Fruit fly (Drosophila melanogaster) ovary, adult (tissue): Measurements from ENCODE around the gene RpL28.
A peak's percentile ranks its signal among the peaks of the same experiment; 100 is the strongest.

Source experiments
- CG17801 ChIP-seq: fragments of 200-800 bp; optimal IDR thresholded peaks from 2 replicates; lab custom pipeline; 2019; ENCODE audit warnings: missing biosample characterization, mild to moderate bottlenecking, missing genetic modification characterization, moderate library complexity; ENCODE audit not compliant: partially characterized antibody

RpL28 gene

DNA sequence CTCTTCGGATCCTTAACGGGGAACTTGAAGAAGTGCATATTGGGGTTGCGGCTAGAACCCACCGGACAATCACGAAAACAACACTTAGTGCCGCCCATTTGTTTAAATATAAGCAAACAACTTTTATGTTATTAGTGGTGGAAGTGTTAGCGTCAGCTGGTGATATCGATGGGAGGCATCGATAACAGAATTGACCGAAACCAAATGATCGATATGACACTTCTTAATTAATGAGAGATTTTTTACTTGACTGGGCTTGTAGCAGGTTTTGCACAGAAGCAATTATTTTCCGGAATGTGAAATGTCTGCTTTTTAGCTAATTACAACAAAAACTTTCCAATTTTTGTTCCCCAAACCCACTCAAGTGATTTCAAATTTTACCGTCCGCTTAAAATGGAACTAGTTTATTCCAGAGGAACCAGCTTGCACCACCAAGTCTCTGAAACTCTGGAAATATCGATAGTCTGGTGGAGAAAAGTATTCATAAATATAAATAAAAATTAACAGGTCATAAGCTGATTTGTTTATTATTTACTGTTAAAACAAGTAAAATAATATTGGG is 30.3 kb downstream of the RpL28 start, which contains the start of gene CG14965:
TSS of gene CG14965 (minus strand) at position 159 of the 562 bp plus-strand sequence.
- no peak for TF ChIP-seq CG17801

DNA sequence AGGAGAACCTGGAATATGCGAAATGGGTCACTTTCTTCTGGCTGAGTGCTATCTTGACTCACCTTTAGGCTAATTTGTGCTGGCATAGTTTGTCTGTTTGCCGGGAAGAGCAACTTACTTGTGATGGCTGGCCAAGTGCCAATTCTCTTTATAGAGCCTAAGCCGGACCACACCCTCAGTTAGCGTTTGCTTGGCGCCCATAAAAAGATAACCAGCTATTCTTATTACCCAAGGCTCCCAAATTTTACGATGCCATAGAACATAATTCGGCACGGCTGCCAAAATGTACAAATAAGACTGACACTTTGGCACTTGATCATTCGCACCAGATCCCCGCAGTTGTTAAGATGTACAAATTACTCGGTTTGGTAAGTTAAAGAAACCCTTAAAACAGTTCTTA is 33.1 kb downstream of the RpL28 start, which contains the start of the genes CG42525 and CG14958:
TSS of gene CG42525 (minus strand) at position 101 of the 400 bp plus-strand sequence.
TSS of gene CG14958 (plus strand) at position 332 of the 400 bp plus-strand sequence.
- TF ChIP-seq CG17801: no peak

DNA sequence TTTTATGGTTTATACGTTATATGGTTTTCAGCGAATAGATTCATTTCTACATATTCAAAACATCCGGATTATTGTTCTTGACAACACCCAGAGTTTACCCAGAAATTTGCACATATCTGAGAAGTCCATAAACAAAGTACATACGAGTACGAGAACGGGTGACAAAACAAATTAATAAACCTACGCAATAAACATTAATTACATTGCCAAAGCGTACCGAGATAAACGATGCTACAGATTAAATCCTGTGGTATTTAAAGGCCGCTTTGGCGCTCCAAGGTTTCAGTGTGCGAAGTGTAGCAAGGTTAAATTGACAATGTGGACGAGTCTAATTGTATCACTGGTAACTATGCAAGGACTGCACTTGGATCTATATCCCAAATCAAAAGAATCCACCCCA is 35.5 kb downstream of the RpL28 start, which contains the start of gene CG14957:
TSS of gene CG14957 (plus strand) at position 301 of the 400 bp plus-strand sequence.
- no peak for TF ChIP-seq CG17801

DNA sequence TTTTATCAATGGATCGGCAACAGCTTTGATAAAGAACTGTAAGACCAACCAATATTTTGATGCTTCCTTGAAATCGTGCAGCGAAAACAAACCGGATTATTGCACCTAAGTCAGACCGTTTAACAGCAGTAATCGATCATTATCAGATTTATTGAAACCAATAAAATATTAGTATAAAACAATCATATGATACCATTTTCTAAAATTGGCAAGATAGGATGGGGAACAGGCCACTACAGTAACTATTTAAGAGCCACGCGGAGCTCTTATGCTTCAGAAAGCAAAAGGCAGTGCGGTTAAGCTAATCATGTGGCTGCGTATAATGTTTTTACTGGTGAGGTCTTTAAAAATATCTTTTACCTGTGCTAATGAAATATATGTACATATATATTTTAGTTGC is 36.4 kb downstream of the RpL28 start, which contains the start of gene CG32284:
TSS of gene CG32284 (plus strand) at position 301 of the 400 bp plus-strand sequence.
- TF ChIP-seq CG17801: no peak

DNA sequence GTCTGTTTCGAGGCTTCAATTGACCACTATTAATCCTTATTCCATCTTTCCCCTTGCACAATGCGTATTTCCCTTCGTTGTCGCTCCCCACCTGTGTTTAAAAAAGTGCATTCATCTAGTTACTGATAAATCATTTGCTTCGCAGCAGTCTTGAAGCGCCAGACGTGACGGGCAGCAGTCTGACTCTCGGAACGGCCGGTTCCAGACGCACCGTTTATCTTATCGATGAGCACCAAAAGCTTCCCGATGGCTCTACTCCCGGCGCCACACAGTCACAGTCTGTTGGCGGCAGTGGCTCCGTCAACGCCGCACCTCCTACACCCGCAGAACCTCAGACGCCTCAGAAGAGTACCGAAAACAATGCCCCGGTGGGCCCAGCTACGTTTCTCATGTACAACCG is 38.7 kb downstream of the RpL28 start, which contains the start of gene CG42494:
TSS of gene CG42494 (plus strand) at position 301 of the 400 bp plus-strand sequence.
- no peak for TF ChIP-seq CG17801

DNA sequence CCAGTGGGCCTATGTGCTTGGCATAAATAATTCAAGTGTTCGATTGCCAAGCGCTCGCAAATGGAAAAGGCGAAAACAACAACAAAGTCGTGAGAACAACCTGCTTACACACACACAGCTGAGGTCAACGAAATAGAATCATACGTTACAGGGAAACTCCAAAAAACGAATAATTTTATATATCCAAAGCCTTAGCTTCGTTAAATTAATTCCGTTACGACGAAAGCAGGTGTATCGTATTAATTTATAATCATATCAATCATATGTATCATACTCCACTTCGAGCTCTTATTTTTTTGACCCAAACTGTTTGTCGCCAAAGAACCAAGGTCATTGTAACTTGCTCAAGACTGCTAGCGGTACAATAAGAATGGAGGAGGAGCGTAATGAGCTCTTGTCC is 43.3 kb downstream of the RpL28 start:
- peak; percentile 92 for TF ChIP-seq CG17801

DNA sequence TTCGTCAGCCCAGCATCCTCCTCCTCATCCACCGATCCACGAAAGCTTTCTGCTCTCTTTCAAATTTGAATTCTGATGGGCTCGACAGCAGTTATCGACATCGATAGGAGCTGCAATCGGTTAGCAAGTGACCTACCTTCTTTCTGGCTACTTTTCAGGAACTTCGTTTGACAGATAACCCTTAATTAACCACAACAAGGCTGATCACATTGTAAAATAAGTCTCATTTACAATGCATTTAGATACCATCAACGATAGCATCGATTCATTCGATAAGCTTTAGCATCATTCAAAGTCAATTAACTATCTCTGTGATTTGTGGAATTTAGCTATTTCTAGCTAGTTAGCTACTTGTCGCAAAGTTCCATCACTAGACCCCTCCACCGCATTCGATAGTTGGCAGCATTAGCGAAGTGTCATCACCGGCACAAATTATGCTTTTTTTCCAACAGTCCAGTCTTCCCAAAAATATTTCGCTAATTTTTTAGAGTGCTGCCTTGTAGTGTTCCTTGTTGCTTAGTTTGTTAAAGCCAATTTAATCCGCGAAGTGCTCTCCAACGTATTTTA is 44.1 kb downstream of the RpL28 start, which contains the start of the genes MnM and Girdin:
TSS of gene MnM (minus strand) at position 51 of the 567 bp plus-strand sequence.
TSS of gene Girdin (plus strand) at position 401 of the 567 bp plus-strand sequence.
- no peak for TF ChIP-seq CG17801

DNA sequence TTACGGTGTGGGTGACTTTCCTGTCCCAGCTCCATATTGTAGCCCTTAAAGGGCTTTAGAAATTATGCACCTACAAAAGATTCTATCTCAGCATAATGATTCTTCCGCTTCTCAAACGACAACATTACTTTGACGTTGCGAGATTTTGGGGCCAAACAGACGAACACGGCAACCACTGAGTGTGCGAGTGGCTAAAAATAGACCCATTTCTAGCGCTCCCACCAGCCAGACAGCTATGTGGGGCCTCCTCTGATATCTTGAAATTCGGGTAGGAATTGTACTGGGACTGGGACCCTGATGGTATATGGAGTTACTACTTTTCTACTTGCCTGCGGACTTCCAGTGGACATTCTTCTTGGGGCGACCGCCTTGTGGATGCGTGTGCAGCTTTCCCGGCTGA is 44.9 kb downstream of the RpL28 start:
- no peak for TF ChIP-seq CG17801

DNA sequence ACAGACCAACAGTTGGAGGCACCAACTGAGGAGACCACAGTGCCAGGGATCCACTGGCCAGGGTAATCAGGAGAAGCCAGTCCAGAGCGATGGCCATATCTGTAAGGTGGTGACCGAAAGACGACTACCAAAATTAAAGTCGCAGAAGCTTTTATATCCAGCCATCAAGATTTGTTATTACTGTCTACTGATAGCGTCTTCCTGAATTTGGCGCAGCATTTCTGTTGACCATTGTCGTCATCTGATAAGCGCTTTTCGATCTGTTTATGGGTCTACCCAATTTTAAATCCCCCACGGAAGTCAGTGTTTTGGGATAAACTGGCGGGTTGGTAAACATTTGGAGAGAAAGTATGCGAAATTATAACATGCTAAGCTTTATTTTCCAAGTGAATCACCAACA is 50.3 kb downstream of the RpL28 start, which contains the start of gene CG14963:
TSS of gene CG14963 (minus strand) at position 101 of the 400 bp plus-strand sequence.
- TF ChIP-seq CG17801: no peak
